Fruit fly (Drosophila melanogaster) whole organism, prepupa: Measurements from ENCODE around the gene CG7320.

ENCODE experiments used
- Blimp-1 ChIP-seq: fragments of 200-800 bp; sonication (Bioruptor generic); optimal IDR thresholded peaks from 3 replicates; lab custom pipeline; 2017; ENCODE audit warnings: missing biosample characterization, missing genetic modification characterization, mild to moderate bottlenecking, moderate library complexity, missing genetic modification reagents
- CG10669 ChIP-seq: fragments of 200-800 bp; sonication (Bioruptor generic); optimal IDR thresholded peaks from 3 replicates; lab custom pipeline; 2018; ENCODE audit warnings: missing biosample characterization, mild to moderate bottlenecking, missing genetic modification characterization, moderate library complexity
- CG11294 ChIP-seq: fragments of 200-800 bp; sonication (Bioruptor generic); IDR thresholded peaks from 2 replicates; pipeline ENCODE4 v1.3.6; 2022; ENCODE audit warnings: missing biosample characterization, missing genetic modification characterization
- CG11902 ChIP-seq: fragments of 200-800 bp; sonication (Bioruptor generic); optimal IDR thresholded peaks from 3 replicates; lab custom pipeline; 2016; ENCODE audit warnings: missing biosample characterization, missing genetic modification characterization
- CG1621 ChIP-seq: fragments of 200-800 bp; sonication (Bioruptor generic); optimal IDR thresholded peaks from 3 replicates; lab custom pipeline; 2018; ENCODE audit warnings: missing biosample characterization, mild to moderate bottlenecking, missing genetic modification characterization
- CG16779 ChIP-seq: fragments of 200-800 bp; sonication (Bioruptor generic); optimal IDR thresholded peaks from 3 replicates; lab custom pipeline; 2017; ENCODE audit warnings: missing biosample characterization, mild to moderate bottlenecking, missing genetic modification characterization
- CG3032 ChIP-seq: fragments of 200-800 bp; optimal IDR thresholded peaks from 2 replicates; lab custom pipeline; 2019; ENCODE audit warnings: missing biosample characterization, mild to moderate bottlenecking, missing genetic modification characterization, moderate library complexity
- CG31627 ChIP-seq: fragments of 200-800 bp; sonication (Bioruptor generic); optimal IDR thresholded peaks from 3 replicates; lab custom pipeline; 2016; ENCODE audit warnings: missing biosample characterization, missing genetic modification characterization
- CG32006 ChIP-seq: fragments of 200-800 bp; sonication (Bioruptor generic); optimal IDR thresholded peaks from 3 replicates; lab custom pipeline; 2017; ENCODE audit warnings: missing biosample characterization, mild to moderate bottlenecking, missing genetic modification characterization
- CG34406 ChIP-seq: fragments of 200-800 bp; sonication (Bioruptor generic); optimal IDR thresholded peaks from 3 replicates; lab custom pipeline; 2016; ENCODE audit warnings: missing biosample characterization, missing genetic modification characterization
- CG3919 ChIP-seq: fragments of 200-800 bp; sonication (Bioruptor generic); optimal IDR thresholded peaks from 3 replicates; lab custom pipeline; 2016; ENCODE audit warnings: missing biosample characterization, missing genetic modification characterization
- CG4318 ChIP-seq: fragments of 200-800 bp; sonication (Bioruptor generic); optimal IDR thresholded peaks from 3 replicates; lab custom pipeline; 2017; ENCODE audit warnings: missing biosample characterization, mild to moderate bottlenecking, missing genetic modification characterization
- CG6276 ChIP-seq: fragments of 200-800 bp; sonication (Bioruptor generic); optimal IDR thresholded peaks from 2 replicates; lab custom pipeline; 2017; ENCODE audit warnings: missing biosample characterization, mild to moderate bottlenecking, missing genetic modification characterization
- CG6792 ChIP-seq: fragments of 200-800 bp; sonication (Bioruptor generic); optimal IDR thresholded peaks from 3 replicates; lab custom pipeline; 2016; ENCODE audit warnings: missing biosample characterization, missing genetic modification characterization
- CG6808 ChIP-seq: fragments of 200-800 bp; sonication (Bioruptor generic); optimal IDR thresholded peaks from 3 replicates; lab custom pipeline; 2017; ENCODE audit warnings: missing biosample characterization, missing genetic modification characterization, mild to moderate bottlenecking, moderate library complexity, missing genetic modification reagents
- CG6854 ChIP-seq: fragments of 200-800 bp; sonication (Bioruptor generic); optimal IDR thresholded peaks from 2 replicates; lab custom pipeline; 2017; ENCODE audit warnings: missing biosample characterization, mild to moderate bottlenecking, missing genetic modification characterization
- CG7368 ChIP-seq: fragments of 200-800 bp; sonication (Bioruptor generic); optimal IDR thresholded peaks from 3 replicates; lab custom pipeline; 2016; ENCODE audit warnings: missing biosample characterization, missing genetic modification characterization
- CG8119 ChIP-seq: fragments of 200-800 bp; sonication (Bioruptor generic); IDR thresholded peaks from 3 replicates; pipeline ENCODE4 v1.3.6; 2022; ENCODE audit warnings: missing biosample characterization, missing genetic modification characterization
- CG8319 ChIP-seq: fragments of 200-800 bp; sonication (Bioruptor generic); optimal IDR thresholded peaks from 3 replicates; lab custom pipeline; 2016; ENCODE audit warnings: missing biosample characterization, missing genetic modification characterization
- Eip75B ChIP-seq: fragments of 200-800 bp; sonication (Bioruptor generic); optimal IDR thresholded peaks from 3 replicates; lab custom pipeline; 2016; ENCODE audit warnings: missing biosample characterization, missing genetic modification characterization
- Eip78C ChIP-seq: fragments of 200-800 bp; sonication (Bioruptor generic); peaks from one replicate; lab custom pipeline; 2016; ENCODE audit warnings: missing biosample characterization, missing genetic modification characterization
- Ets96B ChIP-seq: fragments of 200-800 bp; optimal IDR thresholded peaks from 2 replicates; lab custom pipeline; 2019; ENCODE audit warnings: missing biosample characterization, mild to moderate bottlenecking, missing genetic modification characterization, moderate library complexity
- Gug ChIP-seq: fragments of 200-800 bp; sonication (Bioruptor generic); IDR thresholded peaks from 2 replicates; pipeline ENCODE4 v1.3.6; 2022; ENCODE audit warnings: missing biosample characterization, missing genetic modification characterization
- Hr38 ChIP-seq: sonication (Bioruptor generic); optimal IDR thresholded peaks from 2 replicates; lab custom pipeline; 2016; ENCODE audit warnings: missing biosample characterization, missing genetic modification characterization
- Hr39 ChIP-seq: fragments of 200-800 bp; sonication (Bioruptor generic); optimal IDR thresholded peaks from 2 replicates; lab custom pipeline; 2016; ENCODE audit warnings: missing biosample characterization, missing genetic modification characterization
- Hr4 ChIP-seq: fragments of 200-800 bp; sonication (Bioruptor generic); optimal IDR thresholded peaks from 3 replicates; lab custom pipeline; 2016; ENCODE audit warnings: missing biosample characterization, missing genetic modification characterization
- OdsH ChIP-seq: fragments of 200-800 bp; sonication (Bioruptor generic); optimal IDR thresholded peaks from 3 replicates; lab custom pipeline; 2016; ENCODE audit warnings: missing biosample characterization, missing genetic modification characterization
- Smox ChIP-seq: fragments of 200-800 bp; sonication (Bioruptor generic); optimal IDR thresholded peaks from 3 replicates; lab custom pipeline; 2016; ENCODE audit warnings: missing biosample characterization, missing genetic modification characterization
- Sox102F ChIP-seq: fragments of 200-800 bp; sonication (Bioruptor generic); optimal IDR thresholded peaks from 2 replicates; lab custom pipeline; 2016; ENCODE audit warnings: missing biosample characterization, mild to moderate bottlenecking, missing genetic modification characterization
- Sox14 ChIP-seq: fragments of 200-800 bp; sonication (Bioruptor generic); optimal IDR thresholded peaks from 3 replicates; lab custom pipeline; 2016; ENCODE audit warnings: missing biosample characterization, missing genetic modification characterization
- acj6 ChIP-seq: fragments of 200-800 bp; sonication (Bioruptor generic); optimal IDR thresholded peaks from 3 replicates; lab custom pipeline; 2016; ENCODE audit warnings: missing biosample characterization, missing genetic modification characterization
- cyc ChIP-seq: fragments of 200-800 bp; sonication (Bioruptor generic); optimal IDR thresholded peaks from 3 replicates; lab custom pipeline; 2016; ENCODE audit warnings: missing biosample characterization, missing genetic modification characterization
- dsx ChIP-seq: fragments of 200-800 bp; optimal IDR thresholded peaks from 3 replicates; lab custom pipeline; 2019; ENCODE audit warnings: missing biosample characterization, mild to moderate bottlenecking, missing genetic modification characterization, moderate library complexity; ENCODE audit not compliant: poor library complexity, severe bottlenecking
- eg ChIP-seq: fragments of 200-800 bp; sonication (Bioruptor generic); IDR thresholded peaks from 3 replicates; pipeline ENCODE4 v1.3.6; 2022; ENCODE audit warnings: missing biosample characterization, missing genetic modification characterization
- esn ChIP-seq: fragments of 200-800 bp; sonication (Bioruptor generic); optimal IDR thresholded peaks from 2 replicates; lab custom pipeline; 2016; ENCODE audit warnings: missing biosample characterization, mild to moderate bottlenecking, missing genetic modification characterization, moderate library complexity
- fd59A ChIP-seq: fragments of 200-800 bp; sonication (Bioruptor generic); optimal IDR thresholded peaks from 2 replicates; lab custom pipeline; 2017; ENCODE audit warnings: missing biosample characterization, mild to moderate bottlenecking, missing genetic modification characterization, missing genetic modification reagents
- fd85E ChIP-seq: fragments of 200-800 bp; sonication (Bioruptor generic); optimal IDR thresholded peaks from 3 replicates; lab custom pipeline; 2016; ENCODE audit warnings: missing biosample characterization, missing genetic modification characterization
- fkh ChIP-seq: fragments of 200-800 bp; sonication (Bioruptor generic); optimal IDR thresholded peaks from 3 replicates; lab custom pipeline; 2017; ENCODE audit warnings: missing biosample characterization, mild to moderate bottlenecking, missing genetic modification characterization, moderate library complexity
- lz ChIP-seq: fragments of 200-800 bp; sonication (Bioruptor generic); optimal IDR thresholded peaks from 3 replicates; lab custom pipeline; 2016; ENCODE audit warnings: missing biosample characterization, missing genetic modification characterization
- net ChIP-seq: fragments of 200-800 bp; sonication (Bioruptor generic); optimal IDR thresholded peaks from 3 replicates; lab custom pipeline; 2016; ENCODE audit warnings: missing biosample characterization, missing genetic modification characterization
- pdm3 ChIP-seq: fragments of 200-800 bp; sonication (Bioruptor generic); optimal IDR thresholded peaks from 3 replicates; lab custom pipeline; 2016; ENCODE audit warnings: missing biosample characterization, missing genetic modification characterization
- salr ChIP-seq, 2 experiments: fragments of 200-800 bp; sonication (Bioruptor generic); optimal IDR thresholded peaks; 3 replicates each; lab custom pipeline; 2016 to 2018; ENCODE audit warnings: missing biosample characterization in 2 of 2, missing genetic modification characterization in 2 of 2, mild to moderate bottlenecking in 1 of 2
- ss ChIP-seq, 2 experiments: fragments of 200-800 bp; sonication (Bioruptor generic); optimal IDR thresholded peaks; 2 replicates in 1 of 2; 3 replicates in 1 of 2; lab custom pipeline; 2017 to 2018; ENCODE audit warnings: mild to moderate bottlenecking in 2 of 2, missing biosample characterization in 2 of 2, missing genetic modification characterization in 2 of 2, moderate library complexity in 1 of 2
- topi ChIP-seq: fragments of 200-800 bp; sonication (Bioruptor generic); optimal IDR thresholded peaks from 3 replicates; lab custom pipeline; 2016; ENCODE audit warnings: missing biosample characterization, missing genetic modification characterization
- vri ChIP-seq: fragments of 200-800 bp; sonication (Bioruptor generic); optimal IDR thresholded peaks from 3 replicates; lab custom pipeline; 2016; ENCODE audit warnings: missing biosample characterization, mild to moderate bottlenecking, missing genetic modification characterization

The CG7320 gene

dm6 chr3L:18194998-18195604 is 6.2 kb upstream of the CG7320 start (continued):
- TF ChIP-seq Ets96B (tag; lab: Kevin White, UChicago) (peak; percentile 94), CG11902 (GFP tag; lab: Kevin White, UChicago) (peak; percentile 94), Sox102F (GFP tag; lab: Kevin White, UChicago) (peak; percentile 96), Hr4 (GFP tag; lab: Kevin White, UChicago) (peak; percentile 7), eg (peak; percentile 40; the same call in 1 of the 3 replicates), fd85E (GFP tag; lab: Kevin White, UChicago) (peak; percentile 79), esn (GFP tag; lab: Kevin White, UChicago) (peak; percentile 97), ss (GFP tag; optimal IDR thresholded peaks at IDR 0.05; lab: Kevin White, UChicago) (peak; percentile 90 to 98), CG8319 (peak; percentile 96), dsx (GFP tag; lab: Kevin White, UChicago) (peak; percentile 93), CG3032 (peak; percentile 93), CG10669 (GFP tag; lab: Kevin White, UChicago) (peak; percentile 92), acj6 (peak; percentile 97), fkh (GFP tag; lab: Kevin White, UChicago) (no peak), OdsH (GFP tag; lab: Kevin White, UChicago) (peak; percentile 94), CG8119 (peak; percentile 77; the same call in 2 of the 3 replicates)

- no peak for TF ChIP-seq Hr39
- peak; percentile 69 for TF ChIP-seq fkh (GFP tag; lab: Kevin White, UChicago)
These were observed 3.1 kb upstream of the CG7320 start for dm6 chr3L:18198165-18198564.

- TF ChIP-seq CG1621 (tag; lab: Kevin White, UChicago) (no peak), net (GFP tag; lab: Kevin White, UChicago) (no peak), fd59A (no peak), CG32006 (GFP tag; lab: Kevin White, UChicago) (no peak), CG11294 (no peak), Ets96B (tag; lab: Kevin White, UChicago) (no peak), CG4318 (GFP tag; lab: Kevin White, UChicago) (no peak), CG6276 (GFP tag; lab: Kevin White, UChicago) (no peak), cyc (peak; percentile 67), Sox102F (GFP tag; lab: Kevin White, UChicago) (peak; percentile 80), CG8119 (no peak), CG8319 (peak; percentile 26), salr (GFP tag; optimal IDR thresholded peaks at IDR 0.05; lab: Kevin White, UChicago) (no peak), topi (GFP tag; lab: Kevin White, UChicago) (peak; percentile 73), Sox14 (GFP tag; lab: Kevin White, UChicago) (peak; percentile 30), CG34406 (GFP tag; lab: Kevin White, UChicago) (peak; percentile 62), lz (peak; percentile 61), CG16779 (no peak), CG6808 (no peak), dsx (GFP tag; lab: Kevin White, UChicago) (no peak), pdm3 (GFP tag; lab: Kevin White, UChicago) (peak; percentile 58), CG6792 (peak; percentile 58), Eip75B (GFP tag; lab: Kevin White, UChicago) (peak; percentile 76), Eip78C (GFP tag; lab: Kevin White, UChicago) (peak; percentile 93), esn (GFP tag; lab: Kevin White, UChicago) (peak; percentile 84), Hr39 (peak; percentile 65), Gug (GFP tag; lab: Robert Waterston, UW) (no peak), Blimp-1 (GFP tag; lab: Kevin White, UChicago) (peak; percentile 47), vri (GFP tag; lab: Kevin White, UChicago) (peak; percentile 29), CG3919 (GFP tag; lab: Kevin White, UChicago) (peak; percentile 65), CG3032 (no peak), Smox (GFP tag; lab: Kevin White, UChicago) (peak; percentile 77), CG6854 (peak; percentile 56), CG11902 (GFP tag; lab: Kevin White, UChicago) (peak; percentile 39), ss (GFP tag; optimal IDR thresholded peaks at IDR 0.05; lab: Kevin White, UChicago) (no peak), CG31627 (GFP tag; lab: Kevin White, UChicago) (peak; percentile 67), OdsH (GFP tag; lab: Kevin White, UChicago) (peak; percentile 52), CG7368 (GFP tag; lab: Kevin White, UChicago) (peak; percentile 24), Hr38 (GFP tag; lab: Kevin White, UChicago) (no peak), fkh (GFP tag; lab: Kevin White, UChicago) (no peak)
These were observed 2.5 kb upstream of the CG7320 start for dm6 chr3L:18198749-18199148.
